Fruit fly (Drosophila melanogaster) whole organism, embryonic: ENCODE results near the gene PGRP-LF.

Experiments used
- BtbVII ChIP-seq: fragments of 200-800 bp; sonication (Bioruptor generic); optimal IDR thresholded peaks from 3 replicates; lab custom pipeline; 2017; ENCODE audit warnings: missing biosample characterization, mild to moderate bottlenecking, missing genetic modification characterization
- CG12744 ChIP-seq: fragments of 200-800 bp; sonication (Bioruptor generic); optimal IDR thresholded peaks from 2 replicates; lab custom pipeline; 2016; ENCODE audit warnings: missing biosample characterization, missing genetic modification characterization
- CG13775 ChIP-seq: fragments of 200-800 bp; sonication (Bioruptor generic); optimal IDR thresholded peaks from 3 replicates; lab custom pipeline; 2017; ENCODE audit warnings: missing biosample characterization, mild to moderate bottlenecking, missing genetic modification characterization
- CG14710 ChIP-seq: fragments of 200-800 bp; sonication (Bioruptor generic); optimal IDR thresholded peaks from 3 replicates; lab custom pipeline; 2019; ENCODE audit warnings: missing biosample characterization, mild to moderate bottlenecking, missing genetic modification characterization, moderate library complexity
- CG14965 ChIP-seq: fragments of 200-800 bp; sonication (Bioruptor generic); optimal IDR thresholded peaks from 2 replicates; lab custom pipeline; 2016; ENCODE audit warnings: missing biosample characterization, missing genetic modification characterization, borderline replicate concordance
- CG17328 ChIP-seq: fragments of 200-800 bp; sonication (Bioruptor generic); IDR thresholded peaks from 2 replicates; pipeline ENCODE4 v1.3.6; 2022; ENCODE audit warnings: missing biosample characterization, missing genetic modification characterization
- CG17361 ChIP-seq: fragments of 200-800 bp; sonication (Bioruptor generic); IDR thresholded peaks from 3 replicates; pipeline ENCODE4 v1.3.6; 2022; ENCODE audit warnings: missing biosample characterization, missing genetic modification characterization
- CG17568 ChIP-seq: fragments of 200-800 bp; sonication (Bioruptor generic); optimal IDR thresholded peaks from 2 replicates; lab custom pipeline; 2018; ENCODE audit warnings: missing biosample characterization, mild to moderate bottlenecking, missing genetic modification characterization, moderate library complexity
- CG17612 ChIP-seq: fragments of 200-800 bp; sonication (Bioruptor generic); IDR thresholded peaks from 2 replicates; pipeline ENCODE4 v1.3.6; 2022; ENCODE audit warnings: missing biosample characterization, missing genetic modification characterization
- CG17829 ChIP-seq: fragments of 200-800 bp; optimal IDR thresholded peaks from 2 replicates; lab custom pipeline; 2019; ENCODE audit warnings: missing biosample characterization, mild to moderate bottlenecking, missing genetic modification characterization, moderate library complexity
- CG1792 ChIP-seq: fragments of 200-800 bp; sonication (Bioruptor generic); optimal IDR thresholded peaks from 2 replicates; lab custom pipeline; 2016; ENCODE audit warnings: missing biosample characterization, missing genetic modification characterization
- CG30020 ChIP-seq: fragments of 200-800 bp; optimal IDR thresholded peaks from 2 replicates; lab custom pipeline; 2019; ENCODE audit warnings: missing biosample characterization, mild to moderate bottlenecking, missing genetic modification characterization, moderate library complexity
- CG33557 ChIP-seq: fragments of 200-800 bp; sonication (Bioruptor generic); optimal IDR thresholded peaks from 2 replicates; lab custom pipeline; 2019; ENCODE audit warnings: missing biosample characterization, mild to moderate bottlenecking, missing genetic modification characterization, moderate library complexity
- CG3407 ChIP-seq: fragments of 200-800 bp; sonication (Bioruptor generic); optimal IDR thresholded peaks from 2 replicates; lab custom pipeline; 2018; ENCODE audit warnings: missing biosample characterization, mild to moderate bottlenecking, missing genetic modification characterization
- CG34224 ChIP-seq: fragments of 200-800 bp; sonication (Bioruptor generic); IDR thresholded peaks from 3 replicates; pipeline ENCODE4 v1.3.6; 2022; ENCODE audit warnings: missing biosample characterization, missing genetic modification characterization; ENCODE audit not compliant: partially characterized antibody
- CG4282 ChIP-seq: fragments of 200-800 bp; sonication (Bioruptor generic); optimal IDR thresholded peaks from 2 replicates; lab custom pipeline; 2016; ENCODE audit warnings: missing biosample characterization, missing genetic modification characterization
- CG6272 ChIP-seq: fragments of 200-800 bp; sonication (Bioruptor generic); IDR thresholded peaks from 2 replicates; pipeline ENCODE4 v1.3.6; 2022; ENCODE audit warnings: missing biosample characterization, missing genetic modification characterization
- CG6683 ChIP-seq: fragments of 200-800 bp; sonication (Bioruptor generic); optimal IDR thresholded peaks from 2 replicates; lab custom pipeline; 2017; ENCODE audit warnings: missing biosample characterization, mild to moderate bottlenecking, missing genetic modification characterization, missing genetic modification reagents
- CG8290 ChIP-seq, 3 experiments: fragments of 200-800 bp; sonication (Bioruptor generic); optimal IDR thresholded peaks; 2 replicates each; lab custom pipeline; 2016 to 2019; ENCODE audit warnings: missing biosample characterization in 3 of 3, missing genetic modification characterization in 3 of 3, mild to moderate bottlenecking in 2 of 3, moderate library complexity in 1 of 3
- CG9609 ChIP-seq: fragments of 200-800 bp; sonication (Bioruptor generic); optimal IDR thresholded peaks from 3 replicates; lab custom pipeline; 2016; ENCODE audit warnings: missing biosample characterization, missing genetic modification characterization
- Dad ChIP-seq: fragments of 200-800 bp; sonication (Bioruptor generic); optimal IDR thresholded peaks from 3 replicates; lab custom pipeline; 2016; ENCODE audit warnings: missing biosample characterization, missing genetic modification characterization
- Dp ChIP-seq: fragments of 200-800 bp; sonication (Bioruptor generic); optimal IDR thresholded peaks from 2 replicates; lab custom pipeline; 2018; ENCODE audit warnings: missing biosample characterization, mild to moderate bottlenecking, missing genetic modification characterization, moderate library complexity
- Dref ChIP-seq: fragments of 200-800 bp; sonication (Bioruptor generic); IDR thresholded peaks from 2 replicates; pipeline ENCODE4 v1.3.6; 2022; ENCODE audit warnings: missing biosample characterization, missing genetic modification characterization
- HHEX ChIP-seq: fragments of 200-800 bp; sonication (Bioruptor generic); optimal IDR thresholded peaks from 3 replicates; lab custom pipeline; 2017; ENCODE audit warnings: missing biosample characterization, mild to moderate bottlenecking, missing genetic modification characterization, missing genetic modification reagents
- Hand ChIP-seq: fragments of 200-800 bp; sonication (Bioruptor generic); optimal IDR thresholded peaks from 2 replicates; lab custom pipeline; 2017; ENCODE audit warnings: mild to moderate bottlenecking, missing biosample characterization, missing genetic modification reagents, missing genetic modification characterization
- Lhr ChIP-seq: fragments of 200-800 bp; sonication (Bioruptor generic); optimal IDR thresholded peaks from 3 replicates; lab custom pipeline; 2017; ENCODE audit warnings: mild to moderate bottlenecking, missing biosample characterization, missing genetic modification reagents, missing genetic modification characterization
- Med ChIP-seq: fragments of 200-800 bp; sonication (Bioruptor generic); peaks from one replicate; lab custom pipeline; 2016; ENCODE audit warnings: missing biosample characterization, missing genetic modification characterization, mild to moderate bottlenecking, inconsistent platforms, moderate library complexity
- NK7.1 ChIP-seq: fragments of 200-800 bp; sonication (Bioruptor generic); optimal IDR thresholded peaks from 3 replicates; lab custom pipeline; 2016; ENCODE audit warnings: missing biosample characterization, missing genetic modification characterization
- Opbp ChIP-seq: fragments of 200-800 bp; sonication (Bioruptor generic); IDR thresholded peaks from 3 replicates; pipeline ENCODE4 v1.3.6; 2022; ENCODE audit warnings: missing biosample characterization, missing genetic modification characterization; ENCODE audit not compliant: partially characterized antibody
- PHDP ChIP-seq: fragments of 200-800 bp; sonication (Bioruptor generic); optimal IDR thresholded peaks from 3 replicates; lab custom pipeline; 2018; ENCODE audit warnings: missing biosample characterization, mild to moderate bottlenecking, missing genetic modification characterization, moderate library complexity
- Sox102F ChIP-seq: fragments of 200-800 bp; sonication (Bioruptor generic); optimal IDR thresholded peaks from 2 replicates; lab custom pipeline; 2018; ENCODE audit warnings: missing biosample characterization, mild to moderate bottlenecking, missing genetic modification characterization, moderate library complexity
- ap ChIP-seq: fragments of 200-800 bp; sonication (Bioruptor generic); IDR thresholded peaks from 2 replicates; pipeline ENCODE4 v1.3.6; 2022; ENCODE audit warnings: missing biosample characterization, missing genetic modification characterization
- crc ChIP-seq: fragments of 200-800 bp; sonication (Bioruptor generic); optimal IDR thresholded peaks from 2 replicates; lab custom pipeline; 2016; ENCODE audit warnings: missing biosample characterization, missing genetic modification characterization
- dmrt99B ChIP-seq: fragments of 200-800 bp; sonication (Bioruptor generic); optimal IDR thresholded peaks from 2 replicates; lab custom pipeline; 2018; ENCODE audit warnings: missing biosample characterization, mild to moderate bottlenecking, missing genetic modification characterization, moderate library complexity
- ems ChIP-seq: fragments of 200-800 bp; sonication (Bioruptor generic); optimal IDR thresholded peaks from 3 replicates; lab custom pipeline; 2016; ENCODE audit warnings: missing biosample characterization, missing genetic modification characterization
- gcm ChIP-seq: fragments of 200-800 bp; sonication (Bioruptor generic); optimal IDR thresholded peaks from 2 replicates; lab custom pipeline; 2019; ENCODE audit warnings: missing biosample characterization, mild to moderate bottlenecking, missing genetic modification characterization, moderate library complexity
- grn ChIP-seq: fragments of 200-800 bp; sonication (Bioruptor generic); optimal IDR thresholded peaks from 3 replicates; lab custom pipeline; 2017; ENCODE audit warnings: missing biosample characterization, missing genetic modification characterization
- gro ChIP-seq: fragments of 200-800 bp; sonication (Bioruptor generic); optimal IDR thresholded peaks from 2 replicates; lab custom pipeline; 2016; ENCODE audit warnings: missing biosample characterization, missing genetic modification characterization
- hb ChIP-seq: fragments of 200-800 bp; sonication (Bioruptor generic); IDR thresholded peaks from 3 replicates; pipeline ENCODE4 v1.3.6; 2022; ENCODE audit warnings: missing biosample characterization, missing genetic modification characterization; ENCODE audit not compliant: partially characterized antibody
- lbe ChIP-seq: fragments of 200-800 bp; sonication (Bioruptor generic); optimal IDR thresholded peaks from 2 replicates; lab custom pipeline; 2016; ENCODE audit warnings: missing biosample characterization, mild to moderate bottlenecking, missing genetic modification characterization
- mirr ChIP-seq: fragments of 200-800 bp; sonication (Bioruptor generic); optimal IDR thresholded peaks from 3 replicates; lab custom pipeline; 2018; ENCODE audit warnings: missing biosample characterization, mild to moderate bottlenecking, missing genetic modification characterization
- pan ChIP-seq, 4 experiments: fragments of >200 bp in 3 of 4; fragments of 200-800 bp in 1 of 4; sonication (Bioruptor generic) in 1 of 4; optimal IDR thresholded peaks in 3 of 4; IDR thresholded peaks in 1 of 4; 2 replicates each; pipeline versions ENCODE4 v1.3.6 to Lab custom; 2017 to 2022; ENCODE audit warnings: missing biosample characterization in 2 of 4, missing genetic modification characterization in 2 of 4, mixed read lengths in 1 of 4
- pfk ChIP-seq: fragments of 200-800 bp; sonication (Bioruptor generic); optimal IDR thresholded peaks from 2 replicates; lab custom pipeline; 2018; ENCODE audit warnings: missing biosample characterization, mild to moderate bottlenecking, missing genetic modification characterization, moderate library complexity
- rib ChIP-seq: fragments of 200-800 bp; sonication (Bioruptor generic); IDR thresholded peaks from 2 replicates; pipeline ENCODE4 v1.3.6; 2022; ENCODE audit warnings: missing biosample characterization, missing genetic modification characterization
- row ChIP-seq: fragments of 200-800 bp; sonication (Bioruptor generic); IDR thresholded peaks from 3 replicates; pipeline ENCODE4 v1.3.6; 2022; ENCODE audit warnings: missing biosample characterization, missing genetic modification characterization
- schlank ChIP-seq: fragments of 200-800 bp; sonication (Bioruptor generic); optimal IDR thresholded peaks from 2 replicates; lab custom pipeline; 2018; ENCODE audit warnings: missing biosample characterization, mild to moderate bottlenecking, missing genetic modification characterization
- scrt ChIP-seq: fragments of 200-800 bp; sonication (Bioruptor generic); optimal IDR thresholded peaks from 2 replicates; lab custom pipeline; 2018; ENCODE audit warnings: missing biosample characterization, mild to moderate bottlenecking, missing genetic modification characterization, moderate library complexity
- tup ChIP-seq: fragments of 200-800 bp; sonication (Bioruptor generic); optimal IDR thresholded peaks from 2 replicates; lab custom pipeline; 2016; ENCODE audit warnings: missing biosample characterization, mild to moderate bottlenecking, missing genetic modification characterization, moderate library complexity
- unc-4 ChIP-seq: fragments of 200-800 bp; sonication (Bioruptor generic); IDR thresholded peaks from 2 replicates; pipeline ENCODE4 v1.3.6; 2022; ENCODE audit warnings: missing biosample characterization, missing genetic modification characterization; ENCODE audit not compliant: partially characterized antibody

Gene PGRP-LF

DNA sequence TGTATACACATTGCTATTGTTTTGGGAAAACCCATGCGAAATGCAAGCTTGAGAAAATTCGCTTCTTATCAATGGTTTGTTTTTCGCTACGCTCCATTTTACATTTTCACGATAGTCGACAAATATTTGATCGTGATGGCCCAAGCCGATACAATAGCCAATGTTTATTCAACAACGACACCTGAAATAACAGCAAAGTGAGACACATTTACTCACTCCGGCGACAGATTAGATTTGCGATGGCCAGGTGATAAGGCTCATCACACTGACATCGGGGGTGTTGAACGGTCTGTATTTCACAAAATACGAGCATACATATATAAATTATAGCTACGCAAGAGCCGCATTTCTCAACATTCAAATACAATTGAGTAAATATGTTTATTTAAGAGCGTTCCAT is 47.7 kb downstream of the PGRP-LF start (continued):
- no peak for TF ChIP-seq row (GFP tag; lab: Robert Waterston, UW)
- peak; percentile 92 for TF ChIP-seq mirr (GFP tag; lab: Kevin White, UChicago)
- TF ChIP-seq Sox102F (GFP tag; lab: Kevin White, UChicago), result peak; percentile 1
- no peak for TF ChIP-seq CG17361 (GFP tag; lab: Robert Waterston, UW)
- peak; percentile 53 for TF ChIP-seq CG8290 (GFP tag; optimal IDR thresholded peaks at IDR 0.05; lab: Kevin White, UChicago)
- peak in 1 of 2 experiments; percentile 91 for TF ChIP-seq CG8290 (tag; optimal IDR thresholded peaks at IDR 0.05; lab: Kevin White, UChicago)
- TF ChIP-seq NK7.1 (GFP tag; lab: Kevin White, UChicago), result peak; percentile 75
- TF ChIP-seq pfk (GFP tag; lab: Kevin White, UChicago), result peak; percentile 69
- TF ChIP-seq rib (GFP tag; lab: Robert Waterston, UW), result peak; percentile 33; the same call in 1 of the 2 replicates
- peak; percentile 55 for TF ChIP-seq dmrt99B (tag; lab: Kevin White, UChicago)
- peak; percentile 91 for TF ChIP-seq BtbVII (GFP tag; lab: Kevin White, UChicago)
- no peak for TF ChIP-seq Dp (GFP tag; lab: Kevin White, UChicago)
- TF ChIP-seq CG4282 (GFP tag; lab: Kevin White, UChicago), result no peak
- TF ChIP-seq crc (GFP tag; lab: Kevin White, UChicago), result peak; percentile 76
- no peak for TF ChIP-seq Dref (GFP tag; lab: Robert Waterston, UW)
- TF ChIP-seq CG33557 (GFP tag; lab: Kevin White, UChicago), result peak; percentile 42
- TF ChIP-seq CG17328 (GFP tag; lab: Robert Waterston, UW), result peak; percentile 16; the same call in 1 of the 2 replicates
- peak; percentile 51 for TF ChIP-seq PHDP (tag; lab: Kevin White, UChicago)
- peak; percentile 67 for TF ChIP-seq CG17568 (GFP tag; lab: Kevin White, UChicago)
- peak; percentile 51 for TF ChIP-seq CG14710 (tag; lab: Kevin White, UChicago)
- TF ChIP-seq ap (GFP tag; lab: Robert Waterston, UW), result no peak
- TF ChIP-seq CG3407, result peak; percentile 44
- TF ChIP-seq CG17612 (GFP tag; lab: Robert Waterston, UW), result no peak
- TF ChIP-seq CG6683 (GFP tag; lab: Kevin White, UChicago), result peak; percentile 81
- TF ChIP-seq Hand, result peak; percentile 3
- peak; percentile 20 for TF ChIP-seq CG12744 (GFP tag; lab: Kevin White, UChicago)
- TF ChIP-seq pan (optimal IDR thresholded peaks at IDR 0.05; lab: Kevin White, UChicago), result no peak
- TF ChIP-seq pan (GFP tag; optimal IDR thresholded peaks at IDR 0.05 in 1 of 2, IDR thresholded peaks at IDR 0.05 in 1 of 2), result peak in 1 of 2 experiments; percentile 36
- no peak for TF ChIP-seq CG17829
- TF ChIP-seq scrt (GFP tag; lab: Kevin White, UChicago), result peak; percentile 82
- peak; percentile 89 for TF ChIP-seq schlank
- TF ChIP-seq ems, result peak; percentile 38
- no peak for TF ChIP-seq unc-4 (GFP tag; lab: Robert Waterston, UW)
- TF ChIP-seq CG9609, result no peak
- peak; percentile 16 for TF ChIP-seq lbe
- TF ChIP-seq CG13775 (GFP tag; lab: Kevin White, UChicago), result peak; percentile 20
- TF ChIP-seq CG1792, result peak; percentile 76
- peak; percentile 18 for TF ChIP-seq gcm (GFP tag; lab: Kevin White, UChicago)
- TF ChIP-seq CG30020, result no peak
- TF ChIP-seq Dad, result peak; percentile 59
- no peak for TF ChIP-seq CG34224 (GFP tag; lab: Robert Waterston, UW)
- TF ChIP-seq Med, result peak; percentile 92
- peak; percentile 94 for TF ChIP-seq grn (GFP tag; lab: Kevin White, UChicago)
- no peak for TF ChIP-seq Lhr (GFP tag; lab: Kevin White, UChicago)
- no peak for TF ChIP-seq hb (GFP tag; lab: Robert Waterston, UW)
- peak; percentile 89 for TF ChIP-seq HHEX (GFP tag; lab: Kevin White, UChicago)
- TF ChIP-seq Opbp (GFP tag; lab: Robert Waterston, UW), result no peak
- TF ChIP-seq gro (GFP tag; lab: Kevin White, UChicago), result peak; percentile 94
- no peak for TF ChIP-seq CG6272 (GFP tag; lab: Robert Waterston, UW)
- TF ChIP-seq CG14965 (GFP tag; lab: Kevin White, UChicago), result peak; percentile 42
- TF ChIP-seq tup (GFP tag; lab: Kevin White, UChicago), result peak; percentile 36
